Fruit fly (Drosophila melanogaster) whole organism, embryonic: ENCODE results near the gene Sfp23F.

Experiments
- Atf6 ChIP-seq: fragments of 200-800 bp; sonication (Bioruptor generic); IDR thresholded peaks from 2 replicates; pipeline ENCODE4 v1.3.6; 2022; ENCODE audit warnings: missing biosample characterization, missing genetic modification characterization
- CG10366 ChIP-seq: fragments of 200-800 bp; sonication (Bioruptor generic); IDR thresholded peaks from 2 replicates; pipeline ENCODE4 v1.3.6; 2022; ENCODE audit warnings: missing biosample characterization, missing genetic modification characterization
- CG11093 ChIP-seq: fragments of 200-800 bp; sonication (Bioruptor generic); IDR thresholded peaks from 3 replicates; pipeline ENCODE4 v1.3.6; 2022; ENCODE audit warnings: missing biosample characterization, missing genetic modification characterization
- CG11696 ChIP-seq: fragments of 200-800 bp; sonication (Bioruptor generic); IDR thresholded peaks from 2 replicates; pipeline ENCODE4 v1.3.6; 2022; ENCODE audit warnings: missing biosample characterization, missing genetic modification characterization
- CG11723 ChIP-seq: fragments of 200-800 bp; sonication (Bioruptor generic); optimal IDR thresholded peaks from 2 replicates; lab custom pipeline; 2017; ENCODE audit warnings: missing biosample characterization, mild to moderate bottlenecking, missing genetic modification characterization
- CG12155 ChIP-seq: fragments of 200-800 bp; sonication (Bioruptor generic); optimal IDR thresholded peaks from 3 replicates; lab custom pipeline; 2016; ENCODE audit warnings: missing biosample characterization, missing genetic modification characterization
- CG12299 ChIP-seq: fragments of 200-800 bp; sonication (Bioruptor generic); optimal IDR thresholded peaks from 2 replicates; lab custom pipeline; 2018; ENCODE audit warnings: missing biosample characterization, mild to moderate bottlenecking, missing genetic modification characterization
- CG12391 ChIP-seq: fragments of 200-800 bp; sonication (Bioruptor generic); optimal IDR thresholded peaks from 3 replicates; lab custom pipeline; 2018; ENCODE audit warnings: missing biosample characterization, mild to moderate bottlenecking, missing genetic modification characterization, moderate library complexity
- CG13123 ChIP-seq: fragments of 200-800 bp; sonication (Bioruptor generic); optimal IDR thresholded peaks from 2 replicates; lab custom pipeline; 2016; ENCODE audit warnings: missing biosample characterization, missing genetic modification characterization
- CG13424 ChIP-seq: fragments of 200-800 bp; sonication (Bioruptor generic); optimal IDR thresholded peaks from 2 replicates; lab custom pipeline; 2019; ENCODE audit warnings: missing biosample characterization, mild to moderate bottlenecking, missing genetic modification characterization, moderate library complexity
- CG17802 ChIP-seq: fragments of 200-800 bp; sonication (Bioruptor generic); optimal IDR thresholded peaks from 2 replicates; lab custom pipeline; 2018; ENCODE audit warnings: missing biosample characterization, mild to moderate bottlenecking, missing genetic modification characterization, moderate library complexity
- CG18764 ChIP-seq: fragments of 200-800 bp; sonication (Bioruptor generic); optimal IDR thresholded peaks from 3 replicates; lab custom pipeline; 2016; ENCODE audit warnings: missing biosample characterization, missing genetic modification characterization
- CG2199 ChIP-seq: fragments of 200-800 bp; sonication (Bioruptor generic); IDR thresholded peaks from 3 replicates; pipeline ENCODE4 v1.3.6; 2022; ENCODE audit warnings: missing biosample characterization, missing genetic modification characterization
- CG30403 ChIP-seq: fragments of 200-800 bp; sonication (Bioruptor generic); optimal IDR thresholded peaks from 3 replicates; lab custom pipeline; 2016; ENCODE audit warnings: missing biosample characterization, missing genetic modification characterization
- CG3065 ChIP-seq: fragments of 200-800 bp; sonication (Bioruptor generic); optimal IDR thresholded peaks from 2 replicates; lab custom pipeline; 2016; ENCODE audit warnings: missing biosample characterization, missing genetic modification characterization
- CG31388 ChIP-seq: fragments of 200-800 bp; sonication (Bioruptor generic); optimal IDR thresholded peaks from 2 replicates; lab custom pipeline; 2016; ENCODE audit warnings: missing biosample characterization, missing genetic modification characterization
- CG33213 ChIP-seq: fragments of 200-800 bp; sonication (Bioruptor generic); optimal IDR thresholded peaks from 3 replicates; lab custom pipeline; 2016; ENCODE audit warnings: missing biosample characterization, missing genetic modification characterization
- CG4360 ChIP-seq: fragments of 200-800 bp; sonication (Bioruptor generic); IDR thresholded peaks from 2 replicates; pipeline ENCODE4 v1.3.6; 2022; ENCODE audit warnings: missing biosample characterization, missing genetic modification characterization
- CG7745 ChIP-seq: fragments of 200-800 bp; sonication (Bioruptor generic); optimal IDR thresholded peaks from 2 replicates; lab custom pipeline; 2018; ENCODE audit warnings: missing biosample characterization, mild to moderate bottlenecking, missing genetic modification characterization, moderate library complexity
- CG8290 ChIP-seq, 3 experiments: fragments of 200-800 bp; sonication (Bioruptor generic); optimal IDR thresholded peaks; 2 replicates each; lab custom pipeline; 2016 to 2019; ENCODE audit warnings: missing biosample characterization in 3 of 3, missing genetic modification characterization in 3 of 3, mild to moderate bottlenecking in 2 of 3, moderate library complexity in 1 of 3
- D19B ChIP-seq: fragments of 200-800 bp; sonication (Bioruptor generic); optimal IDR thresholded peaks from 2 replicates; lab custom pipeline; 2017; ENCODE audit warnings: missing biosample characterization, mild to moderate bottlenecking, missing genetic modification characterization
- Dbx ChIP-seq: fragments of 200-800 bp; sonication (Bioruptor generic); IDR thresholded peaks from 3 replicates; pipeline ENCODE4 v1.3.6; 2022; ENCODE audit warnings: missing biosample characterization, missing genetic modification characterization
- Doc2 ChIP-seq: fragments of 200-800 bp; sonication (Bioruptor generic); IDR thresholded peaks from 2 replicates; pipeline ENCODE4 v1.3.6; 2022; ENCODE audit warnings: missing biosample characterization, missing genetic modification characterization
- Dref ChIP-seq: fragments of 200-800 bp; sonication (Bioruptor generic); IDR thresholded peaks from 2 replicates; pipeline ENCODE4 v1.3.6; 2022; ENCODE audit warnings: missing biosample characterization, missing genetic modification characterization
- Fer3 ChIP-seq: fragments of 200-800 bp; sonication (Bioruptor generic); optimal IDR thresholded peaks from 2 replicates; lab custom pipeline; 2018; ENCODE audit warnings: missing biosample characterization, mild to moderate bottlenecking, missing genetic modification characterization, moderate library complexity
- HHEX ChIP-seq: fragments of 200-800 bp; sonication (Bioruptor generic); optimal IDR thresholded peaks from 3 replicates; lab custom pipeline; 2017; ENCODE audit warnings: missing biosample characterization, mild to moderate bottlenecking, missing genetic modification characterization, missing genetic modification reagents
- Hr78 ChIP-seq, 2 experiments: fragments of 200-800 bp in 1 of 2; fragments of >200 bp in 1 of 2; sonication (Bioruptor generic) in 1 of 2; optimal IDR thresholded peaks; 2 replicates each; lab custom pipeline; 2017 to 2019; ENCODE audit warnings: missing biosample characterization in 2 of 2, missing genetic modification characterization in 2 of 2, mild to moderate bottlenecking in 1 of 2, moderate library complexity in 1 of 2
- Med ChIP-seq: fragments of 200-800 bp; sonication (Bioruptor generic); peaks from one replicate; lab custom pipeline; 2016; ENCODE audit warnings: missing biosample characterization, missing genetic modification characterization, mild to moderate bottlenecking, inconsistent platforms, moderate library complexity
- Mes4 ChIP-seq: fragments of 200-800 bp; sonication (Bioruptor generic); optimal IDR thresholded peaks from 2 replicates; lab custom pipeline; 2016; ENCODE audit warnings: missing biosample characterization, missing genetic modification characterization
- Nf-YC ChIP-seq: fragments of 200-800 bp; optimal IDR thresholded peaks from 3 replicates; lab custom pipeline; 2019; ENCODE audit warnings: missing biosample characterization, mild to moderate bottlenecking, missing genetic modification characterization, moderate library complexity
- Scr ChIP-seq: fragments of 200-800 bp; sonication (Bioruptor generic); IDR thresholded peaks from 2 replicates; pipeline ENCODE4 v1.3.6; 2022; ENCODE audit warnings: missing biosample characterization, missing genetic modification characterization; ENCODE audit not compliant: partially characterized antibody
- Sin3A ChIP-seq: fragments of >200 bp; optimal IDR thresholded peaks from 2 replicates; lab custom pipeline; 2018
- Six4 ChIP-seq: fragments of 200-800 bp; sonication (Bioruptor generic); optimal IDR thresholded peaks from 2 replicates; lab custom pipeline; 2016; ENCODE audit warnings: missing biosample characterization, missing genetic modification characterization
- Ssrp ChIP-seq: fragments of 200-800 bp; sonication (Bioruptor generic); optimal IDR thresholded peaks from 2 replicates; lab custom pipeline; 2018; ENCODE audit warnings: missing biosample characterization, mild to moderate bottlenecking, missing genetic modification characterization, moderate library complexity
- Usf ChIP-seq: fragments of 200-800 bp; sonication (Bioruptor generic); optimal IDR thresholded peaks from 2 replicates; lab custom pipeline; 2017; ENCODE audit warnings: missing genotype, missing biosample characterization, missing genetic modification characterization
- al ChIP-seq: fragments of 200-800 bp; sonication (Bioruptor generic); IDR thresholded peaks from 2 replicates; pipeline ENCODE4 v1.3.6; 2022; ENCODE audit warnings: missing biosample characterization, missing genetic modification characterization
- cato ChIP-seq: fragments of 200-800 bp; sonication (Bioruptor generic); optimal IDR thresholded peaks from 2 replicates; lab custom pipeline; 2016; ENCODE audit warnings: missing biosample characterization, missing genetic modification characterization, borderline replicate concordance
- caup ChIP-seq: fragments of 200-800 bp; sonication (Bioruptor generic); optimal IDR thresholded peaks from 3 replicates; lab custom pipeline; 2017; ENCODE audit warnings: missing biosample characterization, mild to moderate bottlenecking, missing genetic modification characterization, moderate library complexity; ENCODE audit not compliant: severe bottlenecking
- cg ChIP-seq: fragments of 200-800 bp; sonication (Bioruptor generic); optimal IDR thresholded peaks from 3 replicates; lab custom pipeline; 2019; ENCODE audit warnings: missing biosample characterization, mild to moderate bottlenecking, missing genetic modification characterization, moderate library complexity
- disco-r ChIP-seq: fragments of 200-800 bp; sonication (Bioruptor generic); optimal IDR thresholded peaks from 2 replicates; lab custom pipeline; 2016; ENCODE audit warnings: missing biosample characterization, missing genetic modification characterization
- dpn ChIP-seq, 2 experiments: fragments of 200-800 bp; sonication (Bioruptor generic); optimal IDR thresholded peaks; 3 replicates each; lab custom pipeline; 2016; ENCODE audit warnings: missing biosample characterization in 2 of 2, missing genetic modification characterization in 2 of 2
- esg ChIP-seq: fragments of 200-800 bp; sonication (Bioruptor generic); conservative IDR thresholded peaks from 2 replicates; pipeline ENCODE4 v1.3.6; 2022; ENCODE audit warnings: missing biosample characterization, missing genetic modification characterization
- gcm ChIP-seq: fragments of 200-800 bp; sonication (Bioruptor generic); optimal IDR thresholded peaks from 2 replicates; lab custom pipeline; 2019; ENCODE audit warnings: missing biosample characterization, mild to moderate bottlenecking, missing genetic modification characterization, moderate library complexity
- grau ChIP-seq: fragments of 200-800 bp; optimal IDR thresholded peaks from 3 replicates; lab custom pipeline; 2019; ENCODE audit warnings: missing biosample characterization, mild to moderate bottlenecking, missing genetic modification characterization, moderate library complexity
- ham ChIP-seq: fragments of 200-800 bp; sonication (Bioruptor generic); IDR thresholded peaks from 2 replicates; pipeline ENCODE4 v1.3.6; 2022; ENCODE audit warnings: missing biosample characterization, missing genetic modification characterization
- lov ChIP-seq, 2 experiments: fragments of 200-800 bp in 1 of 2; fragments of >200 bp in 1 of 2; sonication (Bioruptor generic) in 1 of 2; IDR thresholded peaks in 1 of 2; optimal IDR thresholded peaks in 1 of 2; 2 replicates in 1 of 2; 3 replicates in 1 of 2; pipeline versions ENCODE4 v1.3.6 to Lab custom; 2017 to 2022; ENCODE audit warnings: missing biosample characterization in 1 of 2, missing genetic modification characterization in 1 of 2
- maf-S ChIP-seq: fragments of 200-800 bp; sonication (Bioruptor generic); optimal IDR thresholded peaks from 2 replicates; lab custom pipeline; 2016; ENCODE audit warnings: missing biosample characterization, missing genetic modification characterization
- slbo ChIP-seq: fragments of 200-800 bp; sonication (Bioruptor generic); IDR thresholded peaks from 2 replicates; pipeline ENCODE4 v1.3.6; 2022; ENCODE audit warnings: missing biosample characterization, missing genetic modification characterization
- slp2 ChIP-seq: fragments of 200-800 bp; sonication (Bioruptor generic); optimal IDR thresholded peaks from 2 replicates; lab custom pipeline; 2016; ENCODE audit warnings: missing biosample characterization, missing genetic modification characterization
- so ChIP-seq: fragments of 200-800 bp; sonication (Bioruptor generic); IDR thresholded peaks from 3 replicates; pipeline ENCODE4 v1.3.6; 2022; ENCODE audit warnings: missing biosample characterization, missing genetic modification characterization
- vvl ChIP-seq: fragments of 200-800 bp; sonication (Bioruptor generic); IDR thresholded peaks from 2 replicates; pipeline ENCODE4 v1.3.6; 2022; ENCODE audit warnings: missing biosample characterization, missing genetic modification characterization

Gene Sfp23F

DNA sequence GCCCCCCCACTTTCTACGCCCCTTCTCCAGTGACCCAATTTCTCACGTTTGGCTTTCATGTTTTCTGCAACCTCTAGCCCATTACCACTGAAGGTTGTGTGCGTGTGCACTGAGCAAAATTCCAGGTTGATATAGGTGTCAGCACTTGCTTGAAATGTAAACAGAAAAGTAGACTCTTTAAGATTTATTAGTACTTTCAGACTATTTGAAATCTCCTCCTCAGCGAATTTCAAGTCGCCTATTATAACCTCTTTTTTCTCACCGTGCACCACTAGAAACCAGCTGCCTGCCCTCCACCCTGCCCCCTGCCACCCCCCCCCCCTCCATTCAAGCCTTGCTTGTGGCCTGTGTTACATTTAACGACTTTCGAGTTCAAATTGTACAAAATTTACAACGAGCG lies 47.5 kb upstream of the Sfp23F start (continued):
- TF ChIP-seq Six4 (GFP tag; lab: Kevin White, UChicago): no peak
- TF ChIP-seq CG18764 (GFP tag; lab: Kevin White, UChicago): peak; percentile 5
- TF ChIP-seq Dref: no peak
- peak; percentile 58; the same call in 1 of the 3 replicates for TF ChIP-seq CG11093 (GFP tag; lab: Robert Waterston, UW)
- TF ChIP-seq cato (GFP tag; lab: Kevin White, UChicago): no peak
- TF ChIP-seq Dbx (GFP tag; lab: Robert Waterston, UW): no peak
- TF ChIP-seq vvl (GFP tag; lab: Robert Waterston, UW): peak; percentile 62
- peak; percentile 6 to 18 for TF ChIP-seq dpn (GFP tag; optimal IDR thresholded peaks at IDR 0.05; lab: Kevin White, UChicago)
- no peak for TF ChIP-seq ham
- TF ChIP-seq CG30403 (GFP tag; lab: Kevin White, UChicago): peak; percentile 37
- no peak for TF ChIP-seq maf-S
- TF ChIP-seq Fer3: no peak
- no peak for TF ChIP-seq Atf6
- no peak for TF ChIP-seq CG3065 (GFP tag; lab: Kevin White, UChicago)
- no peak for TF ChIP-seq slp2 (GFP tag; lab: Kevin White, UChicago)
- no peak for TF ChIP-seq HHEX (GFP tag; lab: Kevin White, UChicago)
- no peak for TF ChIP-seq CG12155
- no peak for TF ChIP-seq CG8290 (GFP tag; optimal IDR thresholded peaks at IDR 0.05; lab: Kevin White, UChicago)
- no peak for TF ChIP-seq CG8290 (tag; optimal IDR thresholded peaks at IDR 0.05; lab: Kevin White, UChicago)
- no peak for TF ChIP-seq CG12299 (tag; lab: Kevin White, UChicago)
- TF ChIP-seq cg (GFP tag; lab: Kevin White, UChicago): no peak
- TF ChIP-seq CG31388 (GFP tag; lab: Kevin White, UChicago): no peak
- no peak for TF ChIP-seq CG7745 (tag; lab: Kevin White, UChicago)
- no peak for TF ChIP-seq Hr78 (GFP tag; optimal IDR thresholded peaks at IDR 0.05; lab: Kevin White, UChicago)
- no peak for TF ChIP-seq Sin3A (lab: Kevin White, UChicago)
- no peak for TF ChIP-seq lov (optimal IDR thresholded peaks at IDR 0.05; lab: Kevin White, UChicago)
- 0 out of 3 replicates have a peak, but pooled peaks have one; percentile 40 for TF ChIP-seq lov (GFP tag; IDR thresholded peaks at IDR 0.05; lab: Robert Waterston, UW)
- peak; percentile 24; the same call in 1 of the 2 replicates for TF ChIP-seq CG11696 (GFP tag; lab: Robert Waterston, UW)
- TF ChIP-seq esg (GFP tag; lab: Robert Waterston, UW): peak; percentile 34
- TF ChIP-seq Doc2 (GFP tag; lab: Robert Waterston, UW): no peak
- peak; percentile 47 for TF ChIP-seq CG10366 (GFP tag; lab: Robert Waterston, UW)
- TF ChIP-seq CG13123 (GFP tag; lab: Kevin White, UChicago): no peak
- TF ChIP-seq caup (GFP tag; lab: Kevin White, UChicago): no peak
- peak; percentile 82 for TF ChIP-seq Med (GFP tag; lab: Kevin White, UChicago)
- no peak for TF ChIP-seq D19B
- TF ChIP-seq CG13424 (tag; lab: Kevin White, UChicago): peak; percentile 39
- no peak for TF ChIP-seq al
- 0 out of 2 replicates have a peak, but pooled peaks have one; percentile 25 for TF ChIP-seq CG4360 (GFP tag; lab: Robert Waterston, UW)
- TF ChIP-seq so (GFP tag; lab: Robert Waterston, UW): no peak
- no peak for TF ChIP-seq Scr (GFP tag; lab: Robert Waterston, UW)
- TF ChIP-seq gcm: no peak
- TF ChIP-seq CG2199 (GFP tag; lab: Robert Waterston, UW): no peak
- peak; percentile 52 for TF ChIP-seq slbo (GFP tag; lab: Robert Waterston, UW)
- TF ChIP-seq Nf-YC (tag; lab: Kevin White, UChicago): no peak
- TF ChIP-seq Ssrp: no peak
- no peak for TF ChIP-seq Usf
- TF ChIP-seq CG11723 (GFP tag; lab: Kevin White, UChicago): no peak
- TF ChIP-seq CG17802 (tag; lab: Kevin White, UChicago): no peak
- TF ChIP-seq grau (tag; lab: Kevin White, UChicago): peak; percentile 41
- TF ChIP-seq Mes4 (GFP tag; lab: Kevin White, UChicago): no peak
- no peak for TF ChIP-seq CG33213 (GFP tag; lab: Kevin White, UChicago)
- TF ChIP-seq disco-r: no peak
- TF ChIP-seq CG12391 (tag; lab: Kevin White, UChicago): no peak
